Fruit fly (Drosophila melanogaster): ENCODE results near the gene CG14384.

dm6 chr3R:13015402-13015801 is 47.9 kb upstream of the CG14384 start:
- TF ChIP-seq ttk (optimal IDR thresholded peaks at IDR 0.05) (no peak), psq (optimal IDR thresholded peaks at IDR 0.05) (no peak), Sin3A (optimal IDR thresholded peaks at IDR 0.05) (no peak), insv (optimal IDR thresholded peaks at IDR 0.05) (no peak), Myc (optimal IDR thresholded peaks at IDR 0.05) (no peak)

Data from Kc167 (cell line).